Worm (Caenorhabditis elegans) whole organism, midembryonic: ENCODE results near the gene gpcp-2.
A peak's percentile ranks its signal among the peaks of the same experiment; 100 is the strongest.

ENCODE experiments used
- T22C8.4 ChIP-seq: fragments of 200-800 bp; sonication (Bioruptor generic); IDR thresholded peaks from 2 replicates; pipeline ENCODE4 v1.3.6; 2022; ENCODE audit warnings: missing genetic modification characterization, missing compliant biosample characterization
- cog-1 ChIP-seq: sonication (generic microtip); optimal IDR thresholded peaks from 2 replicates; lab custom pipeline; 2016; ENCODE audit warnings: missing genetic modification characterization, missing compliant biosample characterization
- flt-1 ChIP-seq: fragments of 200-800 bp; sonication (Bioruptor generic); IDR thresholded peaks from 2 replicates; pipeline ENCODE4 v1.3.6; 2022; ENCODE audit warnings: missing genetic modification characterization, missing compliant biosample characterization
- klf-2 ChIP-seq: fragments of 200-800 bp; sonication (Bioruptor generic); conservative IDR thresholded peaks from 2 replicates; pipeline ENCODE4 v1.3.6; 2022; ENCODE audit warnings: missing genetic modification reagents, missing genetic modification characterization, missing compliant biosample characterization
- med-1 ChIP-seq: sonication (generic microtip); optimal IDR thresholded peaks from 2 replicates; lab custom pipeline; 2017; ENCODE audit warnings: missing genetic modification characterization, mild to moderate bottlenecking, missing compliant biosample characterization, antibody characterized with exemption, missing genetic modification reagents; ENCODE audit not compliant: insufficient read depth
- ref-1 ChIP-seq: fragments of 200-800 bp; sonication (Bioruptor generic); conservative IDR thresholded peaks from 2 replicates; pipeline ENCODE4 v1.3.6; 2022; ENCODE audit warnings: missing genetic modification reagents, missing genetic modification characterization, missing compliant biosample characterization
- tab-1 ChIP-seq: fragments of 200-800 bp; sonication (Bioruptor generic); IDR thresholded peaks from 2 replicates; pipeline ENCODE4 v1.3.6; 2022; ENCODE audit warnings: missing genetic modification characterization, missing compliant biosample characterization
- ztf-23 ChIP-seq: fragments of 200-800 bp; sonication (Bioruptor generic); IDR thresholded peaks from 2 replicates; pipeline ENCODE4 v1.3.6; 2022; ENCODE audit warnings: missing genetic modification reagents, missing genetic modification characterization, missing compliant biosample characterization
- ztf-29 ChIP-seq: fragments of 200-800 bp; sonication (Bioruptor generic); IDR thresholded peaks from 2 replicates; pipeline ENCODE4 v1.3.6; 2022; ENCODE audit warnings: missing genetic modification reagents, missing genetic modification characterization, missing compliant biosample characterization

gpcp-2 gene

ce11 chrII:8073222-8073621 is at the start of gene gpcp-2:
Gene gpcp-2, minus strand, starts transcription at chrII:8073374.
- no peak for TF ChIP-seq tab-1 (GFP tag; lab: Robert Waterston, UW)
- TF ChIP-seq med-1 (GFP tag; lab: Kevin White, UChicago) = no peak
- no peak for TF ChIP-seq ztf-23
- no peak for TF ChIP-seq ref-1 (GFP tag; lab: Robert Waterston, UW)
- TF ChIP-seq klf-2 (GFP tag; lab: Robert Waterston, UW) = no peak
- no peak for TF ChIP-seq T22C8.4 (GFP tag; lab: Robert Waterston, UW)
- no peak for TF ChIP-seq ztf-29 (GFP tag; lab: Robert Waterston, UW)

ce11 chrII:8117426-8117825 is 44.3 kb upstream of the gpcp-2 start:
- no peak for TF ChIP-seq ztf-23
- no peak for TF ChIP-seq T22C8.4 (GFP tag; lab: Robert Waterston, UW)
- no peak for TF ChIP-seq med-1 (GFP tag; lab: Kevin White, UChicago)
- no peak for TF ChIP-seq tab-1 (GFP tag; lab: Robert Waterston, UW)
- no peak for TF ChIP-seq ref-1 (GFP tag; lab: Robert Waterston, UW)
- no peak for TF ChIP-seq flt-1 (GFP tag; lab: Robert Waterston, UW)
- no peak for TF ChIP-seq klf-2 (GFP tag; lab: Robert Waterston, UW)
- no peak for TF ChIP-seq cog-1
- no peak for TF ChIP-seq ztf-29 (GFP tag; lab: Robert Waterston, UW)

ce11 chrII:8116159-8116558 is 43.0 kb upstream of the gpcp-2 start, which contains the start of gene unc-105:
Gene unc-105, plus strand, starts transcription at chrII:8116459.
- TF ChIP-seq flt-1 (GFP tag; lab: Robert Waterston, UW) = no peak
- no peak for TF ChIP-seq T22C8.4 (GFP tag; lab: Robert Waterston, UW)
- TF ChIP-seq ztf-29 (GFP tag; lab: Robert Waterston, UW) = no peak
- TF ChIP-seq tab-1 (GFP tag; lab: Robert Waterston, UW) = no peak
- no peak for TF ChIP-seq klf-2 (GFP tag; lab: Robert Waterston, UW)
- TF ChIP-seq ref-1 (GFP tag; lab: Robert Waterston, UW) = no peak
- no peak for TF ChIP-seq med-1 (GFP tag; lab: Kevin White, UChicago)
- TF ChIP-seq cog-1 = no peak
- TF ChIP-seq ztf-23 = no peak

- TF ChIP-seq med-1 (GFP tag; lab: Kevin White, UChicago) (no peak), tab-1 (GFP tag; lab: Robert Waterston, UW) (no peak), klf-2 (GFP tag; lab: Robert Waterston, UW) (no peak), T22C8.4 (GFP tag; lab: Robert Waterston, UW) (no peak), ztf-23 (no peak), flt-1 (GFP tag; lab: Robert Waterston, UW) (no peak), cog-1 (no peak), ref-1 (GFP tag; lab: Robert Waterston, UW) (no peak), ztf-29 (GFP tag; lab: Robert Waterston, UW) (no peak)
Measured at ce11 chrII:8112063-8112462, 38.9 kb upstream of the gpcp-2 start, which contains the start of gene lron-4. Gene lron-4, minus strand, starts transcription at chrII:8112163.

- no peak; the same call in 1 of the 2 replicates for TF ChIP-seq klf-2 (GFP tag; lab: Robert Waterston, UW)
- peak; percentile 89 for TF ChIP-seq ref-1 (GFP tag; lab: Robert Waterston, UW)
- peak; percentile 97 for TF ChIP-seq flt-1 (GFP tag; lab: Robert Waterston, UW)
- TF ChIP-seq T22C8.4 (GFP tag; lab: Robert Waterston, UW) = peak; percentile 94
- peak; percentile 97 for TF ChIP-seq tab-1 (GFP tag; lab: Robert Waterston, UW)
- TF ChIP-seq ztf-23 = peak; percentile 94
- TF ChIP-seq cog-1 = peak; percentile 82
- TF ChIP-seq ztf-29 (GFP tag; lab: Robert Waterston, UW) = peak; percentile 92
- TF ChIP-seq med-1 (GFP tag; lab: Kevin White, UChicago) = peak; percentile 87
Measured at ce11 chrII:8106921-8107695, 33.9 kb upstream of the gpcp-2 start, which contains the start of the genes chst-1 and C41C4.9. Gene chst-1, minus strand, starts transcription at chrII:8106971. Gene C41C4.9, plus strand, starts transcription at chrII:8107645.

ce11 chrII:8104998-8105397 is 31.8 kb upstream of the gpcp-2 start, which contains the start of gene sfxn-5:
Gene sfxn-5, minus strand, starts transcription at chrII:8105052.
- TF ChIP-seq ztf-23 = no peak
- TF ChIP-seq ztf-29 (GFP tag; lab: Robert Waterston, UW) = no peak
- TF ChIP-seq ref-1 (GFP tag; lab: Robert Waterston, UW) = no peak
- no peak for TF ChIP-seq cog-1
- TF ChIP-seq med-1 (GFP tag; lab: Kevin White, UChicago) = no peak
- TF ChIP-seq flt-1 (GFP tag; lab: Robert Waterston, UW) = no peak
- no peak for TF ChIP-seq T22C8.4 (GFP tag; lab: Robert Waterston, UW)
- no peak for TF ChIP-seq tab-1 (GFP tag; lab: Robert Waterston, UW)
- TF ChIP-seq klf-2 (GFP tag; lab: Robert Waterston, UW) = no peak

- TF ChIP-seq ztf-23 = no peak
- no peak for TF ChIP-seq ztf-29 (GFP tag; lab: Robert Waterston, UW)
- no peak for TF ChIP-seq klf-2 (GFP tag; lab: Robert Waterston, UW)
- no peak for TF ChIP-seq cog-1
- TF ChIP-seq T22C8.4 (GFP tag; lab: Robert Waterston, UW) = no peak
- no peak for TF ChIP-seq med-1 (GFP tag; lab: Kevin White, UChicago)
Measured at ce11 chrII:8102041-8102440, 28.9 kb upstream of the gpcp-2 start, which contains the start of gene sre-2. Gene sre-2, minus strand, starts transcription at chrII:8102141.

- no peak for TF ChIP-seq cog-1
- TF ChIP-seq med-1 (GFP tag; lab: Kevin White, UChicago) = no peak
- no peak for TF ChIP-seq ref-1 (GFP tag; lab: Robert Waterston, UW)
- TF ChIP-seq ztf-23 = no peak
- no peak for TF ChIP-seq tab-1 (GFP tag; lab: Robert Waterston, UW)
- TF ChIP-seq T22C8.4 (GFP tag; lab: Robert Waterston, UW) = no peak
- TF ChIP-seq flt-1 (GFP tag; lab: Robert Waterston, UW) = no peak
- no peak for TF ChIP-seq klf-2 (GFP tag; lab: Robert Waterston, UW)
- no peak for TF ChIP-seq ztf-29 (GFP tag; lab: Robert Waterston, UW)
Measured at ce11 chrII:8099212-8099784, 26.1 kb upstream of the gpcp-2 start.
